Fruit fly (Drosophila melanogaster): ENCODE results near the gene MFS3.

Gene MFS3

DNA sequence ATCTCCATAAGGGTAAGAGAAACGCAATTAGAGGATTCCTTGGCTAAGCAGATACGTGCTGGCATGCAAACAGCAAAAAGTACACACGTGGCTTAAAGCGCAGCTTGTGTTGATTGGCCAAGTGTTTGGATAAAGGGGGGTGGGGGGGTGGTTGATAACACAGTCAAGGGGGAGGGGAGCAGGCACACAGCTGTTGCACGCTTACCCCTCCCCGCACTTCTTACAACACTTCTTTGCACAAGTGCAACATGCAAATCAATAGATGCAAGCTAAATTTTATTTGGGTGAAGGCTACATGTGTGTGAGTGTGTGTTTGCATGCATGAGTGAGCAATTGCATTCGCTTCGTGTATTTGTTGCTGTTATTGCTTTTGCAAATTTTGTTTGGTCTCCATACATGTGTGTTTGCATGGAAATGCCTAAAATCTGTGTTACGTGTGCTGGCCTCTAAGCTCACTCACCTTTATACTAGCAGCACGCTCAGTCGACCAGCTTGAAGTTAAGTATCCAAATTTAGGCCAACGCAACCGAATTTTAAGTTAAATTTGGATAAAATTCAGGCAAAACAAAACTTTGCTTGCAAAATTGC is 14.6 kb upstream of the MFS3 start:
- TF ChIP-seq CG32121 (GFP tag; IDR thresholded peaks at IDR 0.05) (no peak), fd96Ca (GFP tag; IDR thresholded peaks at IDR 0.05) (no peak), CG9948 (tag; optimal IDR thresholded peaks at IDR 0.05) (no peak), CG14655 (GFP tag; optimal IDR thresholded peaks at IDR 0.05) (no peak), CG4496 (GFP tag; IDR thresholded peaks at IDR 0.05) (no peak), CG8301 (tag; optimal IDR thresholded peaks at IDR 0.05) (no peak), CG15710 (tag; optimal IDR thresholded peaks at IDR 0.05) (no peak), CG12605 (GFP tag; IDR thresholded peaks at IDR 0.05) (no peak), D1 (tag; optimal IDR thresholded peaks at IDR 0.05) (no peak), gl (tag; optimal IDR thresholded peaks at IDR 0.05) (no peak), CG17806 (tag; optimal IDR thresholded peaks at IDR 0.05) (no peak)

dm6 chr2L:1128932-1129887 is 13.8 kb upstream of the MFS3 start, which contains the start of the genes Pino and TBC1D23:
Pino (minus strand) TSS chr2L:1128953.
TBC1D23 (plus strand) TSS chr2L:1129316.
- TF ChIP-seq EcR (GFP tag; optimal IDR thresholded peaks at IDR 0.05) = no peak
- 0 out of 2 replicates have a peak, but pooled peaks have one; percentile 18 for TF ChIP-seq CG12605 (GFP tag; IDR thresholded peaks at IDR 0.05)
- TF ChIP-seq CG34367 (tag; optimal IDR thresholded peaks at IDR 0.05) = peak; percentile 59
- TF ChIP-seq rn (GFP tag; IDR thresholded peaks at IDR 0.05) = 0 out of 2 replicates have a peak, but pooled peaks have one; percentile 18
- no peak for TF ChIP-seq gl (tag; optimal IDR thresholded peaks at IDR 0.05)
- peak; percentile 66 for TF ChIP-seq CG32121 (GFP tag; IDR thresholded peaks at IDR 0.05)
- TF ChIP-seq CG9948 (tag; optimal IDR thresholded peaks at IDR 0.05) = peak; percentile 68
- peak; percentile 69 for TF ChIP-seq CG14655 (GFP tag; optimal IDR thresholded peaks at IDR 0.05)
- peak; percentile 73 for TF ChIP-seq CG4496 (GFP tag; IDR thresholded peaks at IDR 0.05)
- TF ChIP-seq CG8301 (tag; optimal IDR thresholded peaks at IDR 0.05) = peak; percentile 58
- TF ChIP-seq Snoo (tag; optimal IDR thresholded peaks at IDR 0.05) = peak; percentile 47
- no peak for TF ChIP-seq D1 (tag; optimal IDR thresholded peaks at IDR 0.05)
- peak; percentile 72 for TF ChIP-seq CG8159 (tag; optimal IDR thresholded peaks at IDR 0.05)
- peak; percentile 45; the same call in 1 of the 3 replicates for TF ChIP-seq fd96Ca (GFP tag; IDR thresholded peaks at IDR 0.05)
- peak; percentile 69 for TF ChIP-seq CG15710 (tag; optimal IDR thresholded peaks at IDR 0.05)
- peak; percentile 48 for TF ChIP-seq Pif1B (GFP tag; optimal IDR thresholded peaks at IDR 0.05)
- TF ChIP-seq CG10348 (GFP tag; IDR thresholded peaks at IDR 0.05) = no peak
- TF ChIP-seq CG13204 (GFP tag; optimal IDR thresholded peaks at IDR 0.05) = no peak
- TF ChIP-seq Pif1A (GFP tag; optimal IDR thresholded peaks at IDR 0.05) = no peak
- TF ChIP-seq Ets98B (GFP tag; IDR thresholded peaks at IDR 0.05) = peak; percentile 59
- peak; percentile 59 for TF ChIP-seq CG17806 (tag; optimal IDR thresholded peaks at IDR 0.05)

dm6 chr2L:1134011-1134743 is 8.8 kb upstream of the MFS3 start, which contains the start of the genes Iris and CG4577:
Iris (minus strand) TSS chr2L:1134098.
CG4577 (plus strand) TSS chr2L:1134693.
- TF ChIP-seq CG13204 (GFP tag; optimal IDR thresholded peaks at IDR 0.05) = peak; percentile 23
- no peak for TF ChIP-seq CG8301 (tag; optimal IDR thresholded peaks at IDR 0.05)
- peak; percentile 2 for TF ChIP-seq CG17806 (tag; optimal IDR thresholded peaks at IDR 0.05)

- TF ChIP-seq EcR (GFP tag; optimal IDR thresholded peaks at IDR 0.05) = no peak
- peak; percentile 29 for TF ChIP-seq CG14655 (GFP tag; optimal IDR thresholded peaks at IDR 0.05)
- TF ChIP-seq Snoo (tag; optimal IDR thresholded peaks at IDR 0.05) = no peak
- TF ChIP-seq CG8301 (tag; optimal IDR thresholded peaks at IDR 0.05) = no peak
- no peak for TF ChIP-seq CG34367 (tag; optimal IDR thresholded peaks at IDR 0.05)
- no peak for TF ChIP-seq Ets98B (GFP tag; IDR thresholded peaks at IDR 0.05)
- TF ChIP-seq CG17806 (tag; optimal IDR thresholded peaks at IDR 0.05) = no peak
- no peak for TF ChIP-seq CG10348 (GFP tag; IDR thresholded peaks at IDR 0.05)
- TF ChIP-seq D1 (tag; optimal IDR thresholded peaks at IDR 0.05) = no peak
- no peak for TF ChIP-seq Pif1A (GFP tag; optimal IDR thresholded peaks at IDR 0.05)
- TF ChIP-seq Pif1B (GFP tag; optimal IDR thresholded peaks at IDR 0.05) = no peak
- TF ChIP-seq CG4496 (GFP tag; IDR thresholded peaks at IDR 0.05) = no peak
- TF ChIP-seq rn (GFP tag; IDR thresholded peaks at IDR 0.05) = no peak
- TF ChIP-seq CG15710 (tag; optimal IDR thresholded peaks at IDR 0.05) = peak; percentile 25
- TF ChIP-seq CG13204 (GFP tag; optimal IDR thresholded peaks at IDR 0.05) = no peak
- peak; percentile 36 for TF ChIP-seq CG8159 (tag; optimal IDR thresholded peaks at IDR 0.05)
- TF ChIP-seq gl (tag; optimal IDR thresholded peaks at IDR 0.05) = no peak
- TF ChIP-seq fd96Ca (GFP tag; IDR thresholded peaks at IDR 0.05) = no peak
- peak; percentile 29 for TF ChIP-seq CG9948 (tag; optimal IDR thresholded peaks at IDR 0.05)
- TF ChIP-seq CG12605 (GFP tag; IDR thresholded peaks at IDR 0.05) = no peak
- no peak for TF ChIP-seq CG32121 (GFP tag; IDR thresholded peaks at IDR 0.05)
Observed at dm6 chr2L:1135495-1135894, 7.5 kb upstream of the MFS3 start.

DNA sequence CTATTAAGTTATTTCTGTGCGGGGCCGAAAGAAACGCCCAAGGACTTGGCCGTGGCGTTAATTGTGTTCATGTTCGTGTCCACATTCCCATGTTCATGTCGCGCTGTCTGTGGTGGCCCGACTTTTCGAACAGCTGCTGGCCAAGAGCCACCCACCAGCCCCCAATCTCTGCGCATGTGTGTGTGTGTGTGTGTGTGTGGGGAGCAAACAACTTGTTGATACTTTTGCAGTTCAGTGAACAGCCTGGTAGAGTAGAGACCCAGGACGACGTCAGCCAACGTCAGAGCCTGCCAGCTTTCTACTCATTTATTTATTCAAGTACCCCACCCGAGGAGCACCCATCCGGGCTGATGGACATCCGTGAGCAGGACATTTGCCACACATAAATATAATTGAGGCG is 6.0 kb upstream of the MFS3 start:
- TF ChIP-seq fd96Ca (GFP tag; IDR thresholded peaks at IDR 0.05) = no peak
- TF ChIP-seq CG12605 (GFP tag; IDR thresholded peaks at IDR 0.05) = peak; percentile 76

All from whole organism, pupa.